Worm (Caenorhabditis elegans) whole organism, L4/young adult: ENCODE data around the gene T01G5.6.

Source experiments
- W03F9.2 ChIP-seq: fragments of 150-350 bp; optimal IDR thresholded peaks from 2 replicates; lab custom pipeline; 2014; ENCODE audit warnings: missing biosample characterization, missing genetic modification characterization
- dao-5 ChIP-seq: sonication (generic microtip); optimal IDR thresholded peaks from 2 replicates; lab custom pipeline; 2016; ENCODE audit warnings: missing genotype, missing genetic modification characterization, moderate library complexity, missing compliant biosample characterization
- him-1 ChIP-seq: sonication (generic microtip); optimal IDR thresholded peaks from 2 replicates; lab custom pipeline; 2016; ENCODE audit warnings: missing genotype, missing genetic modification reagents, missing genetic modification characterization, missing compliant biosample characterization

ce11 chrV:15087207-15087706, 26.6 kb downstream of the T01G5.6 start, which contains the start of the genes C01G10.15 and C01G10.6:
- TF ChIP-seq W03F9.2 (tag; lab: Kevin White, UChicago) (no peak), him-1 (tag; lab: Kevin White, UChicago) (no peak), dao-5 (tag; lab: Kevin White, UChicago) (no peak)
